Fruit fly (Drosophila melanogaster) whole organism, wandering third instar larva: ENCODE measurements around the gene RNF220.

ENCODE experiments used
- CG32264 ChIP-seq: fragments of 200-800 bp; sonication (Bioruptor generic); optimal IDR thresholded peaks from 2 replicates; lab custom pipeline; 2016; ENCODE audit warnings: missing biosample characterization, missing genetic modification characterization
- Dfd ChIP-seq: fragments of >200 bp; optimal IDR thresholded peaks from 2 replicates; lab custom pipeline; 2017; ENCODE audit warnings: missing biosample characterization, missing genetic modification characterization
- Mio ChIP-seq: sonication (Bioruptor generic); optimal IDR thresholded peaks from 2 replicates; lab custom pipeline; 2016; ENCODE audit warnings: missing biosample characterization, missing genetic modification characterization
- N ChIP-seq: fragments of >200 bp; optimal IDR thresholded peaks from 2 replicates; lab custom pipeline; 2018; ENCODE audit warnings: missing biosample characterization, missing external identifiers, missing genetic modification characterization
- Vsx2 ChIP-seq: fragments of 200-300, 225-300 bp; sonication (Bioruptor generic); optimal IDR thresholded peaks from 2 replicates; lab custom pipeline; 2018; ENCODE audit warnings: missing biosample characterization, missing genetic modification characterization; ENCODE audit not compliant: partially characterized antibody
- br ChIP-seq: fragments of 200-800 bp; sonication (Bioruptor generic); optimal IDR thresholded peaks from 2 replicates; lab custom pipeline; 2016; ENCODE audit warnings: missing biosample characterization, missing genetic modification characterization
- dsf ChIP-seq: sonication (Bioruptor generic); optimal IDR thresholded peaks from 2 replicates; lab custom pipeline; 2016; ENCODE audit warnings: missing biosample characterization, missing genetic modification characterization, borderline replicate concordance
- psq ChIP-seq: fragments of 200-800 bp; sonication (Bioruptor generic); optimal IDR thresholded peaks from 3 replicates; lab custom pipeline; 2017; ENCODE audit warnings: missing biosample characterization, mild to moderate bottlenecking, missing genetic modification characterization, moderate library complexity
- usp ChIP-seq: fragments of >200 bp; optimal IDR thresholded peaks from 2 replicates; lab custom pipeline; 2017; ENCODE audit warnings: missing biosample characterization, missing genetic modification characterization

DNA sequence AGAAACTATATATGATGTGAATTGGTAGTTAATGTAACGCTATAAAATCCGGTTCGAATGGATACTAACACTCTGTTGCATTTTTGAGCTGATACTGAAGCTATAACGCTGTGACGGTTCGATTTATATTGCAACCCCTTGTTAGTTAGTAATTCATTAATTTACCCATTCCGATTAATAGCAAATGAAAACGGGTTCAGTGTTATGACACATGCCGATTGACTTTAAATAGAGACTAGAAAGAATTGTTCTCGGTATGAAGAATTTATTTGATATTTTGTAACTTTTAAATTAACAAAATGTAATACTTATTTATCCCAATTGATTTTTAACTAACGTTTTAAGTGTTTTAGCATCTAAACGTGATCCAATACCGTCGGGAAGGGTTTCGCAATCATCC lies 42.4 kb upstream of the RNF220 start, which contains the start of gene CG43091:
- no peak for TF ChIP-seq CG32264 (GFP tag; lab: Kevin White, UChicago)
- no peak for TF ChIP-seq usp (GFP tag; lab: Kevin White, UChicago)
- TF ChIP-seq br (GFP tag; lab: Kevin White, UChicago) = no peak
- TF ChIP-seq N (GFP tag; lab: Kevin White, UChicago) = no peak
- TF ChIP-seq dsf (GFP tag; lab: Kevin White, UChicago) = no peak
- TF ChIP-seq Vsx2 (GFP tag; lab: Kevin White, UChicago) = no peak
- no peak for TF ChIP-seq Mio (GFP tag; lab: Kevin White, UChicago)
- TF ChIP-seq psq (GFP tag; lab: Kevin White, UChicago) = no peak
- TF ChIP-seq Dfd = no peak
